Worm (Caenorhabditis elegans): ENCODE measurements around the gene best-7.

Gene best-7

ce11 chrIV:11241368-11241767, 11.3 kb upstream of the best-7 start, which contains the start of gene C05C12.6:
Gene C05C12.6, minus strand, starts transcription at chrIV:11241468.
- TF ChIP-seq skn-1 (tag; optimal IDR thresholded peaks at IDR 0.05) (no peak), elt-3 (tag; optimal IDR thresholded peaks at IDR 0.05) (no peak), nhr-11 (tag; optimal IDR thresholded peaks at IDR 0.05) (no peak), nhr-23 (tag; optimal IDR thresholded peaks at IDR 0.05) (no peak), pha-4 (tag; optimal IDR thresholded peaks at IDR 0.05) (no peak), snpc-4 (tag; optimal IDR thresholded peaks at IDR 0.05) (no peak), tbx-2 (tag; optimal IDR thresholded peaks at IDR 0.05) (no peak), nhr-237 (tag; optimal IDR thresholded peaks at IDR 0.05) (no peak), lsy-12 (tag; optimal IDR thresholded peaks at IDR 0.05) (no peak), ztf-4 (tag; optimal IDR thresholded peaks at IDR 0.05) (no peak), zag-1 (tag; optimal IDR thresholded peaks at IDR 0.05) (no peak), eor-1 (tag; optimal IDR thresholded peaks at IDR 0.05) (no peak), lin-15B (tag; optimal IDR thresholded peaks at IDR 0.05) (no peak), nhr-43 (tag; optimal IDR thresholded peaks at IDR 0.05; ENCODE audit: poor library complexity, severe bottlenecking) (no peak), aly-2 (tag; optimal IDR thresholded peaks at IDR 0.05) (no peak), mml-1 (tag; optimal IDR thresholded peaks at IDR 0.05) (no peak)

- TF ChIP-seq fkh-10 (GFP tag; optimal IDR thresholded peaks at IDR 0.05), result peak; percentile 3
- TF ChIP-seq ceh-28 (tag; optimal IDR thresholded peaks at IDR 0.05), result no peak
- no peak for TF ChIP-seq elt-1 (tag; optimal IDR thresholded peaks at IDR 0.05)
- no peak for TF ChIP-seq nhr-77 (tag; optimal IDR thresholded peaks at IDR 0.05)
- no peak for TF ChIP-seq lin-15B (tag; optimal IDR thresholded peaks at IDR 0.05)
- no peak for TF ChIP-seq nhr-76 (tag; optimal IDR thresholded peaks at IDR 0.05)
- TF ChIP-seq hmg-11 (tag; optimal IDR thresholded peaks at IDR 0.05), result no peak
Observed at ce11 chrIV:11235755-11236154, 5.6 kb upstream of the best-7 start.

- TF ChIP-seq zag-1 (tag; optimal IDR thresholded peaks at IDR 0.05), result no peak
- TF ChIP-seq unc-39 (tag; optimal IDR thresholded peaks at IDR 0.05), result no peak
- TF ChIP-seq fkh-2 (tag; optimal IDR thresholded peaks at IDR 0.05), result no peak
- TF ChIP-seq ZK546.5 (tag; optimal IDR thresholded peaks at IDR 0.05), result no peak
- no peak for TF ChIP-seq eor-1 (tag; optimal IDR thresholded peaks at IDR 0.05)
- TF ChIP-seq nhr-12 (tag; optimal IDR thresholded peaks at IDR 0.05), result no peak
Observed at ce11 chrIV:11231376-11231775, 1.3 kb upstream of the best-7 start.

ce11 chrIV:11229013-11229412, 1.1 kb downstream of the best-7 start:
- TF ChIP-seq tbx-2 (tag; optimal IDR thresholded peaks at IDR 0.05) (no peak), pqm-1 (tag; optimal IDR thresholded peaks at IDR 0.05) (peak; percentile 12), lin-39 (tag; optimal IDR thresholded peaks at IDR 0.05) (no peak), ZK546.5 (tag; optimal IDR thresholded peaks at IDR 0.05) (no peak), elt-2 (tag; optimal IDR thresholded peaks at IDR 0.05) (peak; percentile 45), unc-39 (tag; optimal IDR thresholded peaks at IDR 0.05) (no peak)

- TF ChIP-seq ceh-28 (tag; optimal IDR thresholded peaks at IDR 0.05) (no peak), skn-1 (tag; optimal IDR thresholded peaks at IDR 0.05) (no peak), nhr-43 (tag; optimal IDR thresholded peaks at IDR 0.05; ENCODE audit: poor library complexity, severe bottlenecking) (peak; percentile 29), fkh-2 (tag; optimal IDR thresholded peaks at IDR 0.05) (no peak), elt-1 (tag; optimal IDR thresholded peaks at IDR 0.05) (no peak), R02D3.7 (tag; optimal IDR thresholded peaks at IDR 0.05) (peak; percentile 15), elt-3 (tag; optimal IDR thresholded peaks at IDR 0.05) (peak in 1 of 3 experiments; percentile 51), tbx-2 (tag; optimal IDR thresholded peaks at IDR 0.05) (no peak), hmg-11 (tag; optimal IDR thresholded peaks at IDR 0.05) (no peak), lin-39 (tag; optimal IDR thresholded peaks at IDR 0.05) (no peak), nhr-25 (tag; optimal IDR thresholded peaks at IDR 0.05) (peak; percentile 1), jun-1 (tag; optimal IDR thresholded peaks at IDR 0.05) (no peak), egl-27 (tag; optimal IDR thresholded peaks at IDR 0.05) (no peak)
Observed at ce11 chrIV:11226545-11226944, 3.6 kb downstream of the best-7 start.
